Worm (Caenorhabditis elegans) whole organism, late embryonic: Measurements from ENCODE around the gene arrd-10.

ENCODE experiments used
- C08G9.2 ChIP-seq: sonication (generic microtip); optimal IDR thresholded peaks from 2 replicates; lab custom pipeline; 2016; ENCODE audit warnings: mild to moderate bottlenecking, missing genetic modification characterization, moderate library complexity, missing compliant biosample characterization
- ceh-9 ChIP-seq: sonication (generic microtip); optimal IDR thresholded peaks from 2 replicates; lab custom pipeline; 2016; ENCODE audit warnings: mild to moderate bottlenecking, missing genetic modification characterization, inconsistent platforms, missing compliant biosample characterization
- fkh-10 ChIP-seq: fragments of 150-350 bp; optimal IDR thresholded peaks from 2 replicates; lab custom pipeline; 2014; ENCODE audit warnings: missing biosample characterization, missing genetic modification reagents, missing genetic modification characterization
- hlh-15 ChIP-seq: sonication (generic microtip); optimal IDR thresholded peaks from 2 replicates; lab custom pipeline; 2016; ENCODE audit warnings: missing genetic modification characterization, missing compliant biosample characterization
- nfya-1 ChIP-seq: sonication (generic microtip); optimal IDR thresholded peaks from 2 replicates; lab custom pipeline; 2017; ENCODE audit warnings: missing genetic modification characterization, mild to moderate bottlenecking, missing compliant biosample characterization, antibody characterized with exemption, moderate library complexity
- nhr-11 ChIP-seq: fragments of 150-350 bp; optimal IDR thresholded peaks from 2 replicates; lab custom pipeline; 2014; ENCODE audit warnings: missing biosample characterization, missing genetic modification characterization
- pha-4 ChIP-seq: fragments of 150-350 bp; optimal IDR thresholded peaks from 2 replicates; lab custom pipeline; 2018; ENCODE audit warnings: missing biosample characterization, missing genetic modification reagents, missing genetic modification characterization
- pqm-1 ChIP-seq: sonication (generic microtip); optimal IDR thresholded peaks from 2 replicates; lab custom pipeline; 2016; ENCODE audit warnings: missing genetic modification characterization, missing compliant biosample characterization
- unc-86 ChIP-seq: sonication (generic microtip); optimal IDR thresholded peaks from 2 replicates; lab custom pipeline; 2016; ENCODE audit warnings: missing genetic modification characterization, missing compliant biosample characterization

DNA sequence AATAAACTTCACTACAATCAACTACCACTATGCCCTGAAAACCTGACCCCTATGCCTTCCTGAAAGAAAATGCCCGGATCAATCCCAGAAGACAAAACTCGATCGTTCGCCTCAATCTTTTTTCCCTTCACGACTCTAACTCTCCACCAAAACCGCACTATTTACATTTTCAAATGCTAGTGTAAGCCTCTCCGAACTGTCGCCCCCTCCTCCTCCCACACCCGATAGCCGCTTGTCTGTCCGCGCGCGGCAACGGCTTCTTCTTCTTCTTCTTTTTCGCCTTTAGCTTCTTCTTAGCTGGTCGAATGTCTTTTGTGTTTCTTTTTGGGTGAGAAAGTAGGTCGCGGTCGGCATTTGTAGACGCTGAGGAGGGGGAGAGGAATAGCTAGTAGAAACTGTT is 20.3 kb downstream of the arrd-10 start:
- TF ChIP-seq pqm-1 (no peak), unc-86 (no peak), hlh-15 (tag; lab: Kevin White, UChicago) (no peak), ceh-9 (tag; lab: Kevin White, UChicago) (no peak), nhr-11 (tag; lab: Kevin White, UChicago) (no peak), pha-4 (no peak), C08G9.2 (tag; lab: Kevin White, UChicago) (no peak), nfya-1 (tag; lab: Kevin White, UChicago) (no peak), fkh-10 (GFP tag; lab: Kevin White, UChicago) (no peak)
